Fruit fly (Drosophila melanogaster) whole organism, embryonic: ENCODE measurements around the gene atl.

Experiments used
- Asciz ChIP-seq: fragments of 200-800 bp; sonication (Bioruptor generic); optimal IDR thresholded peaks from 2 replicates; lab custom pipeline; 2017; ENCODE audit warnings: missing biosample characterization, mild to moderate bottlenecking, missing genetic modification characterization, missing genetic modification reagents
- CG10209 ChIP-seq: fragments of 200-800 bp; sonication (Bioruptor generic); optimal IDR thresholded peaks from 3 replicates; lab custom pipeline; 2017; ENCODE audit warnings: missing biosample characterization, mild to moderate bottlenecking, missing genetic modification characterization, missing genetic modification reagents
- CG10267 ChIP-seq: fragments of 200-800 bp; sonication (Bioruptor generic); optimal IDR thresholded peaks from 2 replicates; lab custom pipeline; 2018; ENCODE audit warnings: missing biosample characterization, mild to moderate bottlenecking, missing genetic modification characterization, moderate library complexity
- CG10274 ChIP-seq: fragments of 200-800 bp; sonication (Bioruptor generic); optimal IDR thresholded peaks from 3 replicates; lab custom pipeline; 2017; ENCODE audit warnings: missing biosample characterization, mild to moderate bottlenecking, missing genetic modification characterization
- CG11560 ChIP-seq: fragments of 200-800 bp; sonication (Bioruptor generic); IDR thresholded peaks from 3 replicates; pipeline ENCODE4 v1.3.6; 2022; ENCODE audit warnings: missing biosample characterization, missing genetic modification characterization
- CG11723 ChIP-seq: fragments of 200-800 bp; sonication (Bioruptor generic); optimal IDR thresholded peaks from 2 replicates; lab custom pipeline; 2017; ENCODE audit warnings: missing biosample characterization, mild to moderate bottlenecking, missing genetic modification characterization
- CG12071 ChIP-seq: fragments of 200-800 bp; sonication (Bioruptor generic); optimal IDR thresholded peaks from 3 replicates; lab custom pipeline; 2018; ENCODE audit warnings: missing biosample characterization, mild to moderate bottlenecking, missing genetic modification characterization
- CG12155 ChIP-seq: fragments of 200-800 bp; sonication (Bioruptor generic); optimal IDR thresholded peaks from 3 replicates; lab custom pipeline; 2016; ENCODE audit warnings: missing biosample characterization, missing genetic modification characterization
- CG14667 ChIP-seq: fragments of 200-800 bp; sonication (Bioruptor generic); IDR thresholded peaks from 2 replicates; pipeline ENCODE4 v1.3.6; 2022; ENCODE audit warnings: missing biosample characterization, missing genetic modification characterization
- CG15479 ChIP-seq: fragments of 200-800 bp; sonication (Bioruptor generic); optimal IDR thresholded peaks from 3 replicates; lab custom pipeline; 2019; ENCODE audit warnings: missing biosample characterization, mild to moderate bottlenecking, missing genetic modification characterization, moderate library complexity
- CG15601 ChIP-seq: fragments of 200-800 bp; sonication (Bioruptor generic); optimal IDR thresholded peaks from 3 replicates; lab custom pipeline; 2019; ENCODE audit warnings: missing biosample characterization, mild to moderate bottlenecking, missing genetic modification characterization, moderate library complexity
- CG15696 ChIP-seq: fragments of 200-800 bp; sonication (Bioruptor generic); optimal IDR thresholded peaks from 2 replicates; lab custom pipeline; 2019; ENCODE audit warnings: missing biosample characterization, mild to moderate bottlenecking, missing genetic modification characterization, moderate library complexity
- CG16815 ChIP-seq: fragments of 200-800 bp; sonication (Bioruptor generic); optimal IDR thresholded peaks from 3 replicates; lab custom pipeline; 2017; ENCODE audit warnings: missing biosample characterization, mild to moderate bottlenecking, missing genetic modification characterization
- CG17361 ChIP-seq: fragments of 200-800 bp; sonication (Bioruptor generic); IDR thresholded peaks from 3 replicates; pipeline ENCODE4 v1.3.6; 2022; ENCODE audit warnings: missing biosample characterization, missing genetic modification characterization
- CG34224 ChIP-seq: fragments of 200-800 bp; sonication (Bioruptor generic); IDR thresholded peaks from 3 replicates; pipeline ENCODE4 v1.3.6; 2022; ENCODE audit warnings: missing biosample characterization, missing genetic modification characterization; ENCODE audit not compliant: partially characterized antibody
- CG3995 ChIP-seq: fragments of 200-800 bp; sonication (Bioruptor generic); optimal IDR thresholded peaks from 3 replicates; lab custom pipeline; 2016; ENCODE audit warnings: missing biosample characterization, missing genetic modification characterization
- CG4424 ChIP-seq: fragments of 200-800 bp; sonication (Bioruptor generic); optimal IDR thresholded peaks from 3 replicates; lab custom pipeline; 2016; ENCODE audit warnings: missing biosample characterization, missing genetic modification characterization
- CG4854 ChIP-seq: fragments of 200-800 bp; sonication (Bioruptor generic); optimal IDR thresholded peaks from 2 replicates; lab custom pipeline; 2016; ENCODE audit warnings: missing biosample characterization, missing genetic modification characterization, inconsistent platforms
- CG7357 ChIP-seq: fragments of 200-800 bp; sonication (Bioruptor generic); IDR thresholded peaks from 3 replicates; pipeline ENCODE4 v1.3.6; 2022; ENCODE audit warnings: missing biosample characterization, missing genetic modification characterization
- CG7928 ChIP-seq: fragments of 200-800 bp; sonication (Bioruptor generic); optimal IDR thresholded peaks from 2 replicates; lab custom pipeline; 2017; ENCODE audit warnings: missing biosample characterization, mild to moderate bottlenecking, missing genetic modification characterization
- CG8359 ChIP-seq: fragments of 200-800 bp; sonication (Bioruptor generic); optimal IDR thresholded peaks from 2 replicates; lab custom pipeline; 2017; ENCODE audit warnings: missing biosample characterization, mild to moderate bottlenecking, missing genetic modification characterization, borderline replicate concordance
- CG8765 ChIP-seq: fragments of 200-800 bp; sonication (Bioruptor generic); IDR thresholded peaks from 2 replicates; pipeline ENCODE4 v1.3.6; 2022; ENCODE audit warnings: missing biosample characterization, missing genetic modification characterization
- CG9215 ChIP-seq: fragments of 200-800 bp; sonication (Bioruptor generic); IDR thresholded peaks from 2 replicates; pipeline ENCODE4 v1.3.6; 2022; ENCODE audit warnings: missing biosample characterization, missing genetic modification characterization
- CG9727 ChIP-seq: fragments of 200-800 bp; sonication (Bioruptor generic); optimal IDR thresholded peaks from 3 replicates; lab custom pipeline; 2017; ENCODE audit warnings: missing biosample characterization, mild to moderate bottlenecking, missing genetic modification characterization
- HHEX ChIP-seq: fragments of 200-800 bp; sonication (Bioruptor generic); optimal IDR thresholded peaks from 3 replicates; lab custom pipeline; 2017; ENCODE audit warnings: missing biosample characterization, mild to moderate bottlenecking, missing genetic modification characterization, missing genetic modification reagents
- Lim3 ChIP-seq: fragments of 200-800 bp; sonication (Bioruptor generic); IDR thresholded peaks from 2 replicates; pipeline ENCODE4 v1.3.6; 2022; ENCODE audit warnings: missing biosample characterization, missing genetic modification characterization
- Mad ChIP-seq: fragments of 200-800 bp; sonication (Bioruptor generic); optimal IDR thresholded peaks from 2 replicates; lab custom pipeline; 2016; ENCODE audit warnings: missing biosample characterization, missing genetic modification characterization
- Nf-YB ChIP-seq: fragments of 200-800 bp; sonication (Bioruptor generic); optimal IDR thresholded peaks from 3 replicates; lab custom pipeline; 2019; ENCODE audit warnings: missing biosample characterization, mild to moderate bottlenecking, missing genetic modification characterization, moderate library complexity
- Pdp1 ChIP-seq, 2 experiments: fragments of 200-800 bp; sonication (Bioruptor generic); optimal IDR thresholded peaks; 3 replicates each; lab custom pipeline; 2016; ENCODE audit warnings: missing biosample characterization in 2 of 2, missing genetic modification characterization in 2 of 2, mild to moderate bottlenecking in 1 of 2, moderate library complexity in 1 of 2
- Spps ChIP-seq: fragments of 200-800 bp; sonication (Bioruptor generic); optimal IDR thresholded peaks from 2 replicates; lab custom pipeline; 2018; ENCODE audit warnings: missing biosample characterization, mild to moderate bottlenecking, missing genetic modification characterization
- Xbp1 ChIP-seq: fragments of 200-800 bp; sonication (Bioruptor generic); optimal IDR thresholded peaks from 3 replicates; lab custom pipeline; 2016; ENCODE audit warnings: missing biosample characterization, mild to moderate bottlenecking, missing genetic modification characterization
- ab ChIP-seq: fragments of 200-800 bp; sonication (Bioruptor generic); optimal IDR thresholded peaks from 2 replicates; lab custom pipeline; 2016; ENCODE audit warnings: missing biosample characterization, missing genetic modification characterization
- abd-A ChIP-seq: fragments of 200-800 bp; sonication (Bioruptor generic); optimal IDR thresholded peaks from 3 replicates; lab custom pipeline; 2019; ENCODE audit warnings: missing biosample characterization, mild to moderate bottlenecking, missing genetic modification characterization, moderate library complexity
- ara ChIP-seq: fragments of 200-800 bp; sonication (Bioruptor generic); IDR thresholded peaks from 2 replicates; pipeline ENCODE4 v1.3.6; 2022; ENCODE audit warnings: missing biosample characterization, missing genetic modification characterization
- bbx ChIP-seq: fragments of 200-800 bp; sonication (Bioruptor generic); IDR thresholded peaks from 2 replicates; pipeline ENCODE4 v1.3.6; 2022; ENCODE audit warnings: missing biosample characterization, missing genetic modification characterization; ENCODE audit not compliant: partially characterized antibody
- dmrt11E ChIP-seq: fragments of 200-800 bp; sonication (Bioruptor generic); optimal IDR thresholded peaks from 3 replicates; lab custom pipeline; 2018; ENCODE audit warnings: missing biosample characterization, mild to moderate bottlenecking, missing genetic modification characterization, moderate library complexity
- ems ChIP-seq: fragments of 200-800 bp; sonication (Bioruptor generic); optimal IDR thresholded peaks from 3 replicates; lab custom pipeline; 2016; ENCODE audit warnings: missing biosample characterization, missing genetic modification characterization
- fd102C ChIP-seq: fragments of 200-800 bp; sonication (Bioruptor generic); optimal IDR thresholded peaks from 2 replicates; lab custom pipeline; 2018; ENCODE audit warnings: missing biosample characterization, mild to moderate bottlenecking, missing genetic modification characterization, moderate library complexity
- fd64A ChIP-seq: fragments of 200-800 bp; sonication (Bioruptor generic); optimal IDR thresholded peaks from 3 replicates; lab custom pipeline; 2018; ENCODE audit warnings: missing biosample characterization, mild to moderate bottlenecking, missing genetic modification characterization
- ftz-f1 ChIP-seq: fragments of 200-800 bp; sonication (Bioruptor generic); optimal IDR thresholded peaks from 2 replicates; lab custom pipeline; 2016; ENCODE audit warnings: missing biosample characterization, missing genetic modification characterization
- gsb ChIP-seq: fragments of 200-800 bp; sonication (Bioruptor generic); IDR thresholded peaks from 2 replicates; pipeline ENCODE4 v1.3.6; 2022; ENCODE audit warnings: missing biosample characterization, missing genetic modification characterization
- gsb-n ChIP-seq: fragments of 200-800 bp; sonication (Bioruptor generic); optimal IDR thresholded peaks from 3 replicates; lab custom pipeline; 2018; ENCODE audit warnings: missing biosample characterization, mild to moderate bottlenecking, missing genetic modification characterization
- insv ChIP-seq, 2 experiments: fragments of 200-800 bp; sonication (Bioruptor generic); optimal IDR thresholded peaks; 3 replicates each; lab custom pipeline; 2016 to 2018; ENCODE audit warnings: missing biosample characterization in 2 of 2, missing genetic modification characterization in 2 of 2
- lilli ChIP-seq: fragments of 200-800 bp; sonication (Bioruptor generic); optimal IDR thresholded peaks from 3 replicates; lab custom pipeline; 2016; ENCODE audit warnings: missing biosample characterization, missing genetic modification characterization
- luna ChIP-seq: fragments of 200-800 bp; sonication (Bioruptor generic); optimal IDR thresholded peaks from 2 replicates; lab custom pipeline; 2016; ENCODE audit warnings: missing biosample characterization, missing genetic modification characterization
- nerfin-1 ChIP-seq: fragments of 200-800 bp; sonication (Bioruptor generic); optimal IDR thresholded peaks from 3 replicates; lab custom pipeline; 2019; ENCODE audit warnings: missing biosample characterization, mild to moderate bottlenecking, missing genetic modification characterization, moderate library complexity
- tna ChIP-seq: fragments of 200-800 bp; sonication (Bioruptor generic); IDR thresholded peaks from 2 replicates; pipeline ENCODE4 v1.3.6; 2022; ENCODE audit warnings: missing biosample characterization, missing genetic modification characterization; ENCODE audit not compliant: partially characterized antibody
- toy ChIP-seq: fragments of 200-800 bp; sonication (Bioruptor generic); IDR thresholded peaks from 2 replicates; pipeline ENCODE4 v1.3.6; 2022; ENCODE audit warnings: missing biosample characterization, missing genetic modification characterization
- trem ChIP-seq: fragments of 200-800 bp; optimal IDR thresholded peaks from 3 replicates; lab custom pipeline; 2019; ENCODE audit warnings: missing biosample characterization, mild to moderate bottlenecking, missing genetic modification characterization, moderate library complexity
- wor ChIP-seq: fragments of 200-800 bp; sonication (Bioruptor generic); IDR thresholded peaks from 2 replicates; pipeline ENCODE4 v1.3.6; 2022; ENCODE audit warnings: missing biosample characterization, missing genetic modification characterization

The atl gene

DNA sequence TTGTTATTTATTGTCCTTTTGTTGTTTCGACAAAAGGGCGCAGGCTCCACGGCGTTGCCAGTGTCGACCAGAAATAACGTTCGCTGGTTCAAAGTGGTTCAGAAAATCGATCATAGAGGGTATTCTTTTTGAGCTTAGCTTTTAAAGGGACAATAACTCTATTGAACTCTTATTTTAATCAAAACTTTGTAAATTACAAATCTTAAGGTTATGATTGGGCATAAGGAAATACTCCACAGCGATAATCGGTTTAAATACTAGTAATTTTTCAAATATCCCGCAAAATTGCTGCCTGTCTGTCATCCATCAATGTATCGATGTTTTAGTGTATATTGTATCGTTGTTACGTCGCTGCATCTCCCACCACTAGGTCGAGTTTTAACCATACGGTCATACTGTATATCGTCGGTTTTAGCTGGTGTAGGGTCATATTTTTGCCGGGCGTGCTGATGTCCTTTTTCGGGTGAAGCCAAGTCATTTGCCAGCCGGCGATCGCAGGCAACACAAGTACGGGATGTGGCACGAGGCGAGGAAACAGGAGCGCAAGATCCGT is 29.4 kb downstream of the atl start, which contains the start of the genes CG31125 and CG6695 (continued):
- TF ChIP-seq wor: no peak
- TF ChIP-seq CG7357 (GFP tag; lab: Robert Waterston, UW): no peak
- TF ChIP-seq gsb-n (tag; lab: Kevin White, UChicago): no peak
- peak; percentile 68 for TF ChIP-seq bbx (GFP tag; lab: Robert Waterston, UW)
- peak; percentile 71 for TF ChIP-seq luna (GFP tag; lab: Kevin White, UChicago)
- peak; percentile 36; the same call in 1 of the 2 replicates for TF ChIP-seq CG9215
- TF ChIP-seq CG15601: no peak
- TF ChIP-seq Pdp1 (GFP tag; optimal IDR thresholded peaks at IDR 0.05; lab: Kevin White, UChicago): peak; percentile 63 to 96
- no peak for TF ChIP-seq Lim3
- TF ChIP-seq CG8359 (GFP tag; lab: Kevin White, UChicago): no peak
- no peak for TF ChIP-seq CG10209
- TF ChIP-seq CG4854 (GFP tag; lab: Kevin White, UChicago): peak; percentile 28
- TF ChIP-seq CG7928 (GFP tag; lab: Kevin White, UChicago): peak; percentile 17
- TF ChIP-seq CG11560 (tag; lab: Robert Waterston, UW): no peak
- TF ChIP-seq Xbp1: peak; percentile 71
- TF ChIP-seq CG3995 (GFP tag; lab: Kevin White, UChicago): peak; percentile 28
- TF ChIP-seq CG4424 (GFP tag; lab: Kevin White, UChicago): peak; percentile 24
- TF ChIP-seq CG34224: peak; percentile 80; the same call in 2 of the 3 replicates
- TF ChIP-seq CG10274: no peak
- no peak for TF ChIP-seq fd64A (GFP tag; lab: Kevin White, UChicago)
- no peak for TF ChIP-seq Spps (tag; lab: Kevin White, UChicago)
- TF ChIP-seq CG14667: 0 out of 2 replicates have a peak, but pooled peaks have one; percentile 8
- no peak for TF ChIP-seq CG11723 (GFP tag; lab: Kevin White, UChicago)
- no peak for TF ChIP-seq fd102C (GFP tag; lab: Kevin White, UChicago)
- no peak for TF ChIP-seq ftz-f1 (GFP tag; lab: Kevin White, UChicago)
- TF ChIP-seq abd-A: no peak
- no peak; the same call in 1 of the 3 replicates for TF ChIP-seq CG17361
- peak; percentile 8 for TF ChIP-seq CG16815 (GFP tag; lab: Kevin White, UChicago)
- no peak for TF ChIP-seq HHEX (GFP tag; lab: Kevin White, UChicago)
- no peak for TF ChIP-seq toy
- no peak for TF ChIP-seq ara (GFP tag; lab: Robert Waterston, UW)
- TF ChIP-seq CG9727 (GFP tag; lab: Kevin White, UChicago): peak; percentile 57
- TF ChIP-seq insv (GFP tag; optimal IDR thresholded peaks at IDR 0.05; lab: Kevin White, UChicago): peak in 1 of 2 experiments; percentile 56
- TF ChIP-seq lilli (GFP tag; lab: Kevin White, UChicago): peak; percentile 82
- TF ChIP-seq CG12071 (GFP tag; lab: Kevin White, UChicago): no peak
- no peak for TF ChIP-seq CG8765 (GFP tag; lab: Robert Waterston, UW)
- peak; percentile 60 for TF ChIP-seq ems (GFP tag; lab: Kevin White, UChicago)
- TF ChIP-seq CG15696: peak; percentile 53
- TF ChIP-seq CG10267 (tag; lab: Kevin White, UChicago): peak; percentile 54
- no peak for TF ChIP-seq CG15479 (GFP tag; lab: Kevin White, UChicago)
- no peak for TF ChIP-seq Asciz (GFP tag; lab: Kevin White, UChicago)
- no peak for TF ChIP-seq ab (GFP tag; lab: Kevin White, UChicago)
- no peak for TF ChIP-seq Nf-YB (GFP tag; lab: Kevin White, UChicago)
- TF ChIP-seq nerfin-1 (tag; lab: Kevin White, UChicago): peak; percentile 28
- peak; percentile 58 for TF ChIP-seq Mad (GFP tag; lab: Kevin White, UChicago)
- TF ChIP-seq gsb: no peak
- TF ChIP-seq tna (GFP tag; lab: Robert Waterston, UW): peak; percentile 57
- peak; percentile 74 for TF ChIP-seq CG12155 (GFP tag; lab: Kevin White, UChicago)
- TF ChIP-seq dmrt11E (tag; lab: Kevin White, UChicago): peak; percentile 56
- TF ChIP-seq trem (tag; lab: Kevin White, UChicago): peak; percentile 73
